Worm (Caenorhabditis elegans): ENCODE measurements around the gene srw-66.

srw-66 gene

ce11 chrII:1241176-1241730 is 30.5 kb downstream of the srw-66 start:
- TF ChIP-seq madf-10 (tag; optimal IDR thresholded peaks at IDR 0.05) (no peak), zfh-2 (GFP tag; conservative IDR thresholded peaks at IDR 0.05) (peak; percentile 52; the same call in 1 of the 2 replicates)

- TF ChIP-seq snpc-1.3 (tag; optimal IDR thresholded peaks at IDR 0.05; ENCODE audit: insufficient read depth), result no peak
Measured at ce11 chrII:1240436-1240835, 31.3 kb downstream of the srw-66 start.

- TF ChIP-seq hmg-1.2 (GFP tag; IDR thresholded peaks at IDR 0.05) (peak; percentile 52; the same call in 1 of the 2 replicates), hlh-12 (tag; optimal IDR thresholded peaks at IDR 0.05) (no peak), pbrm-1 (GFP tag; IDR thresholded peaks at IDR 0.05) (0 out of 2 replicates have a peak, but pooled peaks have one; percentile 23), nhr-80 (tag; optimal IDR thresholded peaks at IDR 0.05) (peak; percentile 4), zfh-2 (GFP tag; conservative IDR thresholded peaks at IDR 0.05) (peak; percentile 78), cebp-1 (GFP tag; IDR thresholded peaks at IDR 0.05) (no peak), cebp-1 (tag; optimal IDR thresholded peaks at IDR 0.05) (no peak), F57C9.4 (tag; optimal IDR thresholded peaks at IDR 0.05) (no peak), nfya-2 (GFP tag; IDR thresholded peaks at IDR 0.05) (no peak)
Measured at ce11 chrII:1239433-1240020, 32.2 kb downstream of the srw-66 start.

- TF ChIP-seq gei-17 (GFP tag; optimal IDR thresholded peaks at IDR 0.05) (peak; percentile 22), B0336.3 (GFP tag; IDR thresholded peaks at IDR 0.05) (no peak), pha-4 (tag; optimal IDR thresholded peaks at IDR 0.05) (no peak), dox-1 (GFP tag; IDR thresholded peaks at IDR 0.05) (peak; percentile 65), nfyb-1 (GFP tag; IDR thresholded peaks at IDR 0.05) (peak; percentile 85), mel-28 (tag; optimal IDR thresholded peaks at IDR 0.05; ENCODE audit: borderline replicate concordance) (no peak), egl-44 (GFP tag; IDR thresholded peaks at IDR 0.05) (peak; percentile 51; the same call in 1 of the 2 replicates), cebp-2 (GFP tag; IDR thresholded peaks at IDR 0.05) (no peak), mxl-1 (tag; optimal IDR thresholded peaks at IDR 0.05) (no peak), egrh-3 (GFP tag; IDR thresholded peaks at IDR 0.05) (peak; percentile 99), unc-130 (GFP tag; optimal IDR thresholded peaks at IDR 0.05) (no peak), sdz-38 (tag; optimal IDR thresholded peaks at IDR 0.05) (no peak), nhr-179 (tag; optimal IDR thresholded peaks at IDR 0.05) (no peak), fkh-3 (tag; optimal IDR thresholded peaks at IDR 0.05) (no peak), pbrm-1 (GFP tag; IDR thresholded peaks at IDR 0.05) (no peak; the same call in 1 of the 2 replicates), rcor-1 (GFP tag; IDR thresholded peaks at IDR 0.05) (no peak), xnd-1 (tag; optimal IDR thresholded peaks at IDR 0.05) (no peak), hmg-20 (GFP tag; IDR thresholded peaks at IDR 0.05) (no peak), lin-26 (GFP tag; IDR thresholded peaks at IDR 0.05) (peak; percentile 53; the same call in 1 of the 2 replicates), sea-2 (GFP tag; IDR thresholded peaks at IDR 0.05) (0 out of 2 replicates have a peak, but pooled peaks have one; percentile 73), ceh-79 (tag; optimal IDR thresholded peaks at IDR 0.05) (no peak), F57C9.4 (tag; optimal IDR thresholded peaks at IDR 0.05) (no peak), zfh-2 (GFP tag; conservative IDR thresholded peaks at IDR 0.05) (peak; percentile 99), Y53F4B.3 (GFP tag; IDR thresholded peaks at IDR 0.05) (no peak), ceh-100 (GFP tag; IDR thresholded peaks at IDR 0.05) (no peak), F57A8.1 (GFP tag; optimal IDR thresholded peaks at IDR 0.05) (no peak), zim-3 (tag; optimal IDR thresholded peaks at IDR 0.05) (no peak), F52B5.7 (tag; optimal IDR thresholded peaks at IDR 0.05) (peak; percentile 54), F39B2.1 (GFP tag; IDR thresholded peaks at IDR 0.05) (no peak), ceh-27 (GFP tag; optimal IDR thresholded peaks at IDR 0.05) (peak; percentile 10), mcd-1 (GFP tag; IDR thresholded peaks at IDR 0.05) (peak; percentile 51), dpff-1 (tag; optimal IDR thresholded peaks at IDR 0.05) (no peak), cebp-1 (GFP tag; IDR thresholded peaks at IDR 0.05) (no peak), cebp-1 (tag; optimal IDR thresholded peaks at IDR 0.05) (peak; percentile 45), efl-1 (GFP tag; optimal IDR thresholded peaks at IDR 0.05) (no peak), ztf-18 (tag; optimal IDR thresholded peaks at IDR 0.05) (peak; percentile 3), nhr-27 (tag; optimal IDR thresholded peaks at IDR 0.05) (no peak)
Measured at ce11 chrII:1237845-1238244, 33.9 kb downstream of the srw-66 start.
